Worm (Caenorhabditis elegans) whole organism, L4/young adult: Measurements from ENCODE around the gene H40L08.1.

Source experiments
- W03F9.2 ChIP-seq: fragments of 150-350 bp; optimal IDR thresholded peaks from 2 replicates; lab custom pipeline; 2014; ENCODE audit warnings: missing biosample characterization, missing genetic modification characterization
- dao-5 ChIP-seq: sonication (generic microtip); optimal IDR thresholded peaks from 2 replicates; lab custom pipeline; 2016; ENCODE audit warnings: missing genotype, missing genetic modification characterization, moderate library complexity, missing compliant biosample characterization
- him-1 ChIP-seq: sonication (generic microtip); optimal IDR thresholded peaks from 2 replicates; lab custom pipeline; 2016; ENCODE audit warnings: missing genotype, missing genetic modification reagents, missing genetic modification characterization, missing compliant biosample characterization

The H40L08.1 gene

DNA sequence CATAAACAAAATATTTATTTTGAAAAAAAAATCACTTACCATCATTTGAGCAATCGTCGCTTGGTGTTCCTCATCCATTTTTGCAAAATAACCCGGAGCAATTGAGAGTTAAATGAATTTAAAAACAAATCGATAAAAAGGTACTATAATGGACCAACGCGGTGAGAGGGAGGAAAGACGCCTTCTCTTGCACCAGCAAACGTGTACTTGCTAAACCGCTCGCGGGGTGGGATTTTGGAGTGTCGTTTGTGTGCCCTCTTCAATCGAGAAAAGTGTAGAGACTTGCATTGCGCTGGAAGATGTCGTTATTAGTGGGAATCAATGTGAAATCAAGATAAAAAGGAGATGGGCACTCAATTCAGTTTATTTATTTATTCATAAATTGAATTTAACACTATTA lies at the start of gene H40L08.1:
TSS of gene H40L08.1 (minus strand) at position 292 of the 400 bp plus-strand sequence.
- TF ChIP-seq W03F9.2 (tag; lab: Kevin White, UChicago) (no peak), dao-5 (tag; lab: Kevin White, UChicago) (no peak), him-1 (no peak)

DNA sequence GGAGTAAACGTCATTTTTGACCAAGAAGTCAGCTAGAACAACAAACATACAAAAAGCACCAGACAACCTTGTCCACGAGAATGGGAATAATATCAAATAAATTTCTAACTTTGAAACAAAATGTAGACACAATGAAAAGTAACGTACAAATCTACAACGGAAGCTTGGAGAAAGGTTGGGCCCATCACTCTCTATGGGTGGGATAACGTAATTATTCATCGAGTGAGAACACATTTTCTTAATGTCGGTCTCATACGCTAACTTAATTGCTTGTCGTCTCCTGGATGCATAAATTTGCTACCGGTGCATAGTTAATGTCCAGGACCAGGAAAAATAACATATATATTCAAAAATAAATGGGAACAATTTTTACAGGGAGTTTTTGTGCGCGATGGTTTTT lies 49.3 kb upstream of the H40L08.1 start:
- no peak for TF ChIP-seq W03F9.2 (tag; lab: Kevin White, UChicago)
- TF ChIP-seq him-1: no peak
- no peak for TF ChIP-seq dao-5 (tag; lab: Kevin White, UChicago)

DNA sequence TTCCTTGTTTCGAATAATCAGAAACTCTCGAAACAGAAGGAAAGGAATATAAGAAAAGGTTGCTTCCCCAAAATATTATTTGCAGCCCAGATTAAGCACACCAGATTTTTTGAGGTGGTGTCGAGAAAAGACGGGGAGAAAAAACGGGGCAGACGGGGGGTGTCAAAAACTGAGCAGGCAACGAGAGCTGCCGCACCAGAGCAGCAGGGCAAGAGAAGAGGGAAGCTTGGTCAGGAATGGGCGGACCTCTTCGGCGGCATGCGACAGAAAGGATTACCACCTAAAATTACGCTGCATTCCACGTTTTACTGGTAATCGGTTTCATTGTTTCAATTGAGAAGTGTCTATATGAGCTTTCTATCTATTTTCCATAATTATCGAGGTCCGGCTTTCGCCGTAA lies 48.2 kb upstream of the H40L08.1 start:
- TF ChIP-seq dao-5 (tag; lab: Kevin White, UChicago): no peak
- TF ChIP-seq him-1: no peak
- TF ChIP-seq W03F9.2 (tag; lab: Kevin White, UChicago): no peak

DNA sequence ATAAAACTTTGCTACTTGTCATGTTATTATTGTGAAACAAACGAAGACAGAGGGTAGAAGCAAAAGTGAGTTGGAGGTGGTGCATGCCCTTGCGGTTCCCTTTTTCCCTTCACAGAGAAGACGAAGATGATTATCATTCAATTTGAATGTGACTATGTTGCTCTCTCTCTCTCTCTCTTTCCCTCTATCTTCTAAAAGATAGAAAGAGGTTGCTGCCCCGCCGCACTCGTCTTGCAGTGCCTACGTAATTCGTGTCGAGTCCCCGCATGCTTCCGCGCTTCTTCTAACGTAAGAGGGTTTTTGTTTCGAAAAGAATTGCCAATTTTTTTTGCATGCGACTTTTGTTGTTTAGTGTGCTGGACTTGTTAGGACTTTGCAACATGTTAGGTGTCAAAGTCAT lies 44.3 kb upstream of the H40L08.1 start:
- TF ChIP-seq him-1: no peak

DNA sequence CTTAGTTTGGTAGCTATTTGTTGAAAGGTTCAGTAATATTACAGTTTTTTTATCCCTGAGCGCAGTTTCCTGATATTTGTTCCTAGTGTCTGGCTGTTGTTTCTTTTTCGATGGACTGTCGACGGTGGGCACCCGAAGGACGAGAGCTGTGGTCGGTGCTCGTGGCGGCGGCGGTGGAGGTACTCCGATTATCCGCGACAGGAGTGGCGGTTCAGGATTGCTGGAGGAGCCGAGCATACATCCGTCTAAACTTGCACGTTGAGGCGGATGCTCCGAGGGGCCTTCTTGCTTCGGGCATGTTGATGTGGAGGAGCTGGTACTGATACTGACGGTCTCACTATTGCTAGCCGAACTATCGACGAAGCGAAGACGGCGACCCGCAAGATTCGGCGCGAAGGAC lies 43.5 kb upstream of the H40L08.1 start:
- no peak for TF ChIP-seq him-1
- no peak for TF ChIP-seq dao-5 (tag; lab: Kevin White, UChicago)
- TF ChIP-seq W03F9.2 (tag; lab: Kevin White, UChicago): no peak

DNA sequence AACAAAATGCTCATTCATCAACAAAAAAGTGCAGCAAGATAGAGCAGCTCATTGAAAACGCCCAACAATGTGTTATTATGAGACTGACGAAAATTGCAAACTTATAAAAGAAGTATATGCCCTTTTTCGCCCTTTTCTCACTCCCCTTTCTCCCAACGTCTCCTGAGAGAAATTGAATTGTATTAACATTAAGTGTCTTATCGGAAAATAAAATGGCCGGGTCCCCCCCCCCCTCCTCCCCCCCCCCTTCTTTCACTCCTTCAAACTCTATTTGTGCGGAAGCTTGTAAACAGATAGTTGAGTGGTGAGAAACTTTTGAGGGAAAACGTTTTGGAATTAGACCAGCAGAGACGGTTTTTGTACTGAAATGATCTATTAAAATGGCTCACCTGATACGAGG lies 42.9 kb upstream of the H40L08.1 start:
- TF ChIP-seq dao-5 (tag; lab: Kevin White, UChicago): no peak
- TF ChIP-seq him-1: no peak
- TF ChIP-seq W03F9.2 (tag; lab: Kevin White, UChicago): no peak

DNA sequence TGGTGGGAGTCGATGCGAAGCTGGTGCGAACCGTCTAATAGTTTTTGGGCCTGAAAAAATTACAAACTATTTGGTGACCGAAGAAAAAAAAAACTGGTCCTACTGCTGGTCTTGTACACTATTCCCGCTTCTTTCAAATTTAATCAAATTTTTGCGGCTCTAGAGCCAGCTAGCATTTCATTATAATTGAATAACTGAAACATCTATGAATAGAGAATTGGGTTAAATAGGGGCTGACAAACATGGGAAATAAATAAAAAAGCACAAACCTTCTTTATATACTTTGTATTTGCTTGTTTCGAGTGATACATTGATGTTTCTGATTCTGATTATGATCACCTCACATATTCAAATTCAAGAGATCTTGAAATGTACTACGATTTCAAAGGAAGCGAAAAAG lies 41.3 kb upstream of the H40L08.1 start:
- TF ChIP-seq dao-5 (tag; lab: Kevin White, UChicago) (no peak), him-1 (no peak), W03F9.2 (tag; lab: Kevin White, UChicago) (no peak)

DNA sequence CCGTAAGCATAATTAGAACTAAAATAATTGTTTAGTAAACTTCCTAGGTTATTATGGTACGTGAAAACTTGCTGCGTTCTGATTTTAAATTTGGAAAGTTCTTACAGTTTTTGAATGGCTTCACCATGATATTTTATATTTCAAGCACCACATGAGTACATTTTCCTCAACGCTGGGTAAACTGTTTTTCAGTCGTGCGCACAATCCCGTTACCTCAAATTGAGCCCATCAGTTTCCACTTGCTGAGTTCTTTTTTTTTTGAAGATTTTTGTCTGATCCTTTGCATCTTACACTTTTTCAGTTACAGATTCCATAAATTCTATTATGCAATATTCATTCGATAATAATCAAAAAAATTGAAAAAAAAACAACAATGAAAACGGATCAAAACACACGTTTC lies 36.7 kb upstream of the H40L08.1 start:
- TF ChIP-seq W03F9.2 (tag; lab: Kevin White, UChicago): no peak
- TF ChIP-seq dao-5 (tag; lab: Kevin White, UChicago): no peak
- TF ChIP-seq him-1: no peak

DNA sequence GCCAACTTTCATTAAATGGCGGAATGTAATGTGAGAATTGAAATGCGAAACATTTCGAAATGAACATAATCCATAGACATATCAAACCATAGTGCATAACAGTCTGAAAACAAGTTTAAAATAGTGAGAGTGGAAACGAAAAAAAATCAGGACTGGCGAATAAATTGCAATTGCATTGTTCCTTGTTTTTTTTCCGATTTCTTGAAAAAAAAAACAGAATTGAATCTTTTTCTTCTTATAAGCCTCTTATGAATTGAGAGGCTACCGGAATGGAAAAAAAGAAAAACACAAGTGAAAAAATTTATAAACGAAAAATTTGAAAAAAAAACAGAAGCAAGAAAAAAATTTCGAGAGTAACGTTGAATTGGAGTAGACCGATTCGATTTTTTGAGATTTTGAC lies 32.6 kb upstream of the H40L08.1 start, which contains the start of gene R07D5.2:
TSS of gene R07D5.2 (minus strand) at position 101 of the 400 bp plus-strand sequence.
- TF ChIP-seq him-1: no peak
- TF ChIP-seq dao-5 (tag; lab: Kevin White, UChicago): no peak
- no peak for TF ChIP-seq W03F9.2 (tag; lab: Kevin White, UChicago)

DNA sequence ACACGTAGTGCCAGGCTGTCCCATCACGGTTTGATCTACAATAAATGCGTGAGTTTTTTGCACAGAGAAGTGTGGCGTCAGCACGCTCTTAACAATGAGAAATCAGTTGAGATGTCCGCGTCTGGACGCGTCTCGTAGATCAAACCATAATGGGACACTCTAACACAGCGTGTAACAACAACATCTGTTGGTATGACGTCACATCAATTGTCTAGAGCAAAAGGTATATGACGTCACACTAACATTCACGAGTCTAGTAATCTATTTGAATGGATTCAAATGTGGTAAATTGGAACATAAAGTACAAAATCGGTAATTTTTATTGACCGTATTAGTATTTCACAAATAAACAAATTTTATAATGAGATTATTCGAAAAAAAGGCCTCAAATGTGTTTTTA lies 31.9 kb upstream of the H40L08.1 start:
- TF ChIP-seq W03F9.2 (tag; lab: Kevin White, UChicago): no peak

DNA sequence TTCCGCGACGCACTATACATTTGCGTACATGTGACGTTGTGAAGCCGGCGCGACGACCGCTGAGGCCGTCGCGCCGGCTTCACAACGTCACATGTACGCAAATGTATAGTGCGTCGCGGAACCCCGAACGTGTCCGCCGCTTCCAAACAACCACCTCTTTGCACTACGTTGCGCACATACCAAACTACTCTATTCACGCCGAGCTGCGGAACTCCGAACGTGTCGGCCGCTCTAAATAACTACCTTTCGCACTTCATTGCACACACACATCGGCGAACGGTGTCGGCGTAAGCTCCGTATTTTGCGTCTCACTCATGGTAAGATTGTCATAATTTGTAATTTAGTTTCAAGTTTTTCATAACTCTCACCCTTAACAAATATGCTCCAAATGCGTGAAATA lies 28.3 kb upstream of the H40L08.1 start:
- TF ChIP-seq him-1: no peak
- TF ChIP-seq W03F9.2 (tag; lab: Kevin White, UChicago): no peak
- TF ChIP-seq dao-5 (tag; lab: Kevin White, UChicago): no peak

DNA sequence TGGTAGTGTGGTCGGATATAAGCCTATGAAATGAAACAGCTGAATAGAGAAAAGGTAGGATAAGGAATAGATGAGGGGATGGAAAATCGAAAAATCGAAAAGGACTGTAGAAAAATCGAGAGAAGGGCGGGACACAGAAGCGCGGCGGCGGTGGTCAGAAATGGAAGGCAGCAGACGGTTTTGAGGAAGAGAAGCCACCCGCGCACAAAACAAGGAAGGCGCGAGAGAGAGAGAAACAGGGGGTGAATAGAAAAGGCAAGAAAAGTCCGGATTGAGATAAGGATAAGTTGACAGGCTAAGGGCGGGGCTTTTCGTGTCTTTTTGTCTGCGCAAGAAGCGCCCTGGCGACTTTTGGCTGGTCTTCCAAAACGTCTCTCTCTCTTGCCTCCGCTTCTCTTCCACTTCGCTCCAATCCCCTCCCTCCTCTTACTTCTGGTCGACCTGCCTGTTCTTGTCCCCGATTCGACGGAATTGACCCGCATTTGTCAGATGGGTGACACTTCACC lies 23.9 kb upstream of the H40L08.1 start, which contains the start of gene mlt-9:
TSS of gene mlt-9 (minus strand) at position 51 of the 506 bp plus-strand sequence.
- no peak for TF ChIP-seq W03F9.2 (tag; lab: Kevin White, UChicago)
- no peak for TF ChIP-seq him-1
- no peak for TF ChIP-seq dao-5 (tag; lab: Kevin White, UChicago)

DNA sequence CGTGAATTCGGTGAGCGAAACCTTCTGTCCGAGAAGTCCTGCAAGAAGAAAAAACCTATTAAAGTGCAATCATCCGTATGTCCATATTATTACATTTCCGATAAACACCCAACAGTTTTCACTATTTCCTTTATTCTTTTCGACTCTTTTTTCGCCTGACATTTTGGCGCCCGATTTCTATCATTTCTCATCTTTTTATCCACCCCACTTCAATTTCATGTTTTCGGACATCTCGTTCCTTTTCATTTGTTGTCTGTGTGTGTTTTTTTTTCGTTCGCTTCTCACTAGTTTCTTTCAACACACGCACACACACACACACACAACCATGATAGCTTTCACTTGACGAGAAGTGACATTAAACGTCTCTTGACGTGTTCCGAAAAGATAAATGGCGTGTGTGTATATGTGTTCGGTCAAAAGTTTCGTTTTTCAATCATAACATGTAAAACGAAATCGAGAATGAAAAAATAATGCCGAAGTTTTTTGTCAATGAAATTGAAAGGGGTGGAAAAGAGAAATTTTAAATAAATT lies 21.1 kb upstream of the H40L08.1 start:
- no peak for TF ChIP-seq W03F9.2 (tag; lab: Kevin White, UChicago)
- no peak for TF ChIP-seq him-1
- TF ChIP-seq dao-5 (tag; lab: Kevin White, UChicago): no peak

DNA sequence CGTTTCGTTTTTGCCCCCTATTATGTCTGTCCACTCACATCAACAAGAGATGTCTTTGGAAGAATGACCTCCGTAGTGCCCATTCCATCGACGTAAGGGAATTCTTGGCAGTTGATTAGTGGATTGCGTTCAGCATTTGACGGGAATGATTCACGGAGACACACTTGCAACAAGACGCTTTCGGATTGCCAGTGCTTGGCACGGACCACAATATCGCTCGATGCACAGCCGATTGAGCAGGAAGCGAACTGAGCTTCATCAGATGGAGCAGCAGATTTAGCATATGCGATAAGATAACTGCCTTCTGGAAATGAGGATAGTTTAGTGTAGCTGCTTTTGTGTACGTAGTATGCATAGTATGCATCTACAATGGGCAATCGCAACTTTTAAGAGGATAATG lies 19.6 kb upstream of the H40L08.1 start:
- TF ChIP-seq dao-5 (tag; lab: Kevin White, UChicago): no peak
- no peak for TF ChIP-seq him-1

DNA sequence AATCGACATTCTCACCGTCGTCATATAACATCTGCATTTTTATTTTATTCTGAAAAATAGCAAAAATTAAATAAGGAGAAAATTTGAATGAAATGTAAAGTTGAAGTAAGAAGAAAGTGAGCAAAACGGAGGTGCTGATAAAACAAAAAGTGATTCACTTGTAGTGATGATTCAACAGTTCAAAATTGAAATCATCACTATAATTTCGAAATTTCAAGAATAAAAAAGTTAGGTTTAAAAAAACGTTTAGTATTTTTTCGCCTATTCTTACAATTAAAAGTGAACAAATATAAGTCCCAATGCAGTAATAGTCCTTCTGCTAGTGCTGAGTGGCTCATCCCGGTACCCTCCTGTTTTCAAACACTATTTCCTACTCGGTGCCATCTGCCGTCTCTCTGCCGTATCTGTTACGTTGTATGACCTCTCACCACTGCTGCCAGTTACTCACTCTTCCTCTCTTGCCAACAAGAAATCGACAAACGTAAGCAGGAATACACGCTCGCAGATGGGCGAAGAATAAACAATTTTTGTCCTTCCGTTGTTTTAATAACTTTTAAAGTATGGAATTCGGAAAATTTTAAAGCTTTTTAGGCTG lies 16.6 kb upstream of the H40L08.1 start, which contains the start of gene dhhc-1:
TSS of gene dhhc-1 (minus strand) at position 51 of the 595 bp plus-strand sequence.
- TF ChIP-seq W03F9.2 (tag; lab: Kevin White, UChicago): no peak
